Worm (Caenorhabditis elegans): Measurements from ENCODE around the gene C54E10.6.

ce11 chrV:18771390-18771789 is 37.1 kb downstream of the C54E10.6 start, which contains the start of gene clec-256:
- TF ChIP-seq ceh-82 (tag; optimal IDR thresholded peaks at IDR 0.05) (no peak), unc-62 (GFP tag; optimal IDR thresholded peaks at IDR 0.05) (no peak), blmp-1 (tag; optimal IDR thresholded peaks at IDR 0.05; ENCODE audit: insufficient read depth) (no peak), ama-1 (optimal IDR thresholded peaks at IDR 0.05) (no peak), nhr-21 (tag; optimal IDR thresholded peaks at IDR 0.05) (no peak), mdl-1 (tag; optimal IDR thresholded peaks at IDR 0.05) (no peak), aly-2 (tag; optimal IDR thresholded peaks at IDR 0.05) (no peak), egl-27 (tag; optimal IDR thresholded peaks at IDR 0.05) (no peak), lin-13 (GFP tag; optimal IDR thresholded peaks at IDR 0.05) (no peak), nhr-25 (tag; optimal IDR thresholded peaks at IDR 0.05) (no peak), ceh-16 (tag; optimal IDR thresholded peaks at IDR 0.05) (no peak), mbf-1 (tag; optimal IDR thresholded peaks at IDR 0.05) (no peak), snpc-4 (tag; optimal IDR thresholded peaks at IDR 0.05) (no peak)
